Worm (Caenorhabditis elegans) whole organism, L2 larva: ENCODE measurements around the gene cogc-4.

Source experiments
- Y55F3AM.14 ChIP-seq: fragments of 200-800 bp; sonication (Bioruptor generic); optimal IDR thresholded peaks from 2 replicates; lab custom pipeline; 2018; ENCODE audit warnings: mild to moderate bottlenecking, missing genetic modification characterization, missing compliant biosample characterization
- egl-27 ChIP-seq: sonication (generic microtip); optimal IDR thresholded peaks from 3 replicates; lab custom pipeline; 2017; ENCODE audit warnings: missing biosample characterization, missing genetic modification reagents, missing genetic modification characterization
- lin-13 ChIP-seq: fragments of 150-350 bp; optimal IDR thresholded peaks from 2 replicates; lab custom pipeline; 2014; ENCODE audit warnings: missing biosample characterization, missing genetic modification reagents, missing genetic modification characterization
- nhr-12 ChIP-seq: fragments of 150-350 bp; optimal IDR thresholded peaks from 2 replicates; lab custom pipeline; 2014; ENCODE audit warnings: missing biosample characterization, missing genetic modification characterization
- nhr-237 ChIP-seq: fragments of 150-350 bp; optimal IDR thresholded peaks from 2 replicates; lab custom pipeline; 2014; ENCODE audit warnings: missing biosample characterization, missing genetic modification characterization
- sma-3 ChIP-seq: sonication (generic microtip); optimal IDR thresholded peaks from 2 replicates; lab custom pipeline; 2016; ENCODE audit warnings: missing genetic modification reagents, missing genetic modification characterization, missing compliant biosample characterization
- zag-1 ChIP-seq: fragments of 150-350 bp; optimal IDR thresholded peaks from 2 replicates; lab custom pipeline; 2014; ENCODE audit warnings: missing biosample characterization, missing genetic modification characterization
- ztf-11 ChIP-seq: sonication (generic microtip); optimal IDR thresholded peaks from 2 replicates; lab custom pipeline; 2017; ENCODE audit warnings: missing biosample characterization, missing genetic modification characterization

DNA sequence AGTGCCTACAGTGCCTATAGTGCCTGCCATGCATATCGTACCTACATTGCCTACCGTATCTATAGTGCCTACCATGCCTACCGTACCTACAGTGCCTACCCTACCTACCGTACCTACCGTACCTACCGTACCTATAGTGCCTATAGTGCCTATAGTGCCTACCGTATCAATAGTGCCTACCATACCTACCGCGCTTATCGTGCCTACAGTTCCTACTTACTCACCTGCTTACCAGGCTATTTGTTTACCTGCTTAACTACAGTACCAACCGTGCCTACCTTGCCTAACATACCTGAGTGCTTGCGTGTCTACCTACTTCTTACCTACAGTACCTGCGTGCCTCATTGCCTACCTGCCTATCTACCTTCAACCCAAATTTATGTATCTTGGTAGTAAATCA, 38.2 kb downstream of the cogc-4 start:
- TF ChIP-seq zag-1 (tag; lab: Kevin White, UChicago): no peak
- TF ChIP-seq nhr-12: no peak
- TF ChIP-seq sma-3 (GFP tag; lab: Kevin White, UChicago): no peak
- TF ChIP-seq egl-27 (tag; lab: Kevin White, UChicago): no peak
- TF ChIP-seq lin-13: no peak
- no peak for TF ChIP-seq nhr-237
- no peak for TF ChIP-seq ztf-11 (tag; lab: Kevin White, UChicago)
- no peak for TF ChIP-seq Y55F3AM.14 (GFP tag; lab: Kevin White, UChicago)
